Worm (Caenorhabditis elegans): Measurements from ENCODE around the gene K08C7.1.

Gene K08C7.1

ce11 chrIV:10656770-10657323 is at the start of gene K08C7.1:
K08C7.1 (plus strand) TSS chrIV:10656812.
- TF ChIP-seq tbx-8 (GFP tag; optimal IDR thresholded peaks at IDR 0.05) (no peak), hlh-1 (tag; optimal IDR thresholded peaks at IDR 0.05) (no peak), unc-120 (tag; optimal IDR thresholded peaks at IDR 0.05; ENCODE audit: poor library complexity, severe bottlenecking) (no peak), unc-39 (tag; optimal IDR thresholded peaks at IDR 0.05) (no peak), M03D4.4 (tag; optimal IDR thresholded peaks at IDR 0.05) (no peak), cnd-1 (tag; optimal IDR thresholded peaks at IDR 0.05) (no peak), bed-3 (GFP tag; optimal IDR thresholded peaks at IDR 0.05) (no peak), blmp-1 (tag; optimal IDR thresholded peaks at IDR 0.05) (no peak), lin-13 (tag; optimal IDR thresholded peaks at IDR 0.05) (no peak), sem-2 (GFP tag; optimal IDR thresholded peaks at IDR 0.05) (no peak), elt-3 (tag; optimal IDR thresholded peaks at IDR 0.05) (no peak)

- TF ChIP-seq pha-4 (tag; optimal IDR thresholded peaks at IDR 0.05): no peak
- TF ChIP-seq lin-13 (tag; optimal IDR thresholded peaks at IDR 0.05): no peak
- TF ChIP-seq cnd-1 (tag; optimal IDR thresholded peaks at IDR 0.05): no peak
- no peak for TF ChIP-seq mab-5 (tag; optimal IDR thresholded peaks at IDR 0.05)
- no peak for TF ChIP-seq sem-2 (GFP tag; optimal IDR thresholded peaks at IDR 0.05)
- no peak for TF ChIP-seq zip-8 (tag; optimal IDR thresholded peaks at IDR 0.05)
- TF ChIP-seq flh-1 (GFP tag; optimal IDR thresholded peaks at IDR 0.05): no peak
- no peak for TF ChIP-seq drap-1 (GFP tag; optimal IDR thresholded peaks at IDR 0.05)
These were observed 48.3 kb upstream of the K08C7.1 start, which contains the start of gene R09H10.6 for ce11 chrIV:10608275-10608674. R09H10.6 (plus strand) TSS chrIV:10608575.

DNA sequence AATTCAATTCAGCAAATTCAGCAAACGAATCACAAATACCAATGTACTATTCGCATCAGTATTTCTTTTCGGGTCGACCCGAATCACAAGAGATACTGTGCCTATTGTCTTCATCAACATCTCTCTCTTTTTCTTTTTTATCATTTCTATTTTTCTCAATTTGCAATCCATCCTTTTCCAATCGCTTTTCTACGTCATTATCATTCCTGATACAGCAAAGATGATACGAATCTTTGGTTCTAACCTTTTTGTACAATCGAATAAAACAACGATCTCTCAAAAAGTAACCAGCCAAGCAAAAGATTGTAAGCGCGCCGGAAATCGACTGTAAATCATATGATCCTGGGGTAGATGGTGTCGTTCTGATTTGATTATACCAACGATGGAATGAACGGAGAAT is 46.7 kb upstream of the K08C7.1 start:
- no peak for TF ChIP-seq zip-8 (tag; optimal IDR thresholded peaks at IDR 0.05)
- TF ChIP-seq tbx-8 (GFP tag; optimal IDR thresholded peaks at IDR 0.05): no peak
- TF ChIP-seq sem-2 (GFP tag; optimal IDR thresholded peaks at IDR 0.05): no peak
- no peak for TF ChIP-seq elt-3 (tag; optimal IDR thresholded peaks at IDR 0.05)
- no peak for TF ChIP-seq drap-1 (GFP tag; optimal IDR thresholded peaks at IDR 0.05)
- TF ChIP-seq ceh-83 (GFP tag; optimal IDR thresholded peaks at IDR 0.05): no peak
- TF ChIP-seq elt-1 (tag; optimal IDR thresholded peaks at IDR 0.05; ENCODE audit: borderline replicate concordance, insufficient read depth): no peak
- no peak for TF ChIP-seq M03D4.4 (tag; optimal IDR thresholded peaks at IDR 0.05)
- no peak for TF ChIP-seq lin-13 (tag; optimal IDR thresholded peaks at IDR 0.05)
- no peak for TF ChIP-seq nhr-76 (tag; optimal IDR thresholded peaks at IDR 0.05)

- no peak for TF ChIP-seq hlh-1 (tag; optimal IDR thresholded peaks at IDR 0.05)
- TF ChIP-seq unc-120 (tag; optimal IDR thresholded peaks at IDR 0.05; ENCODE audit: poor library complexity, severe bottlenecking): no peak
- TF ChIP-seq sptf-1 (tag; optimal IDR thresholded peaks at IDR 0.05): no peak
- TF ChIP-seq nhr-237 (tag; optimal IDR thresholded peaks at IDR 0.05): no peak
- no peak for TF ChIP-seq flh-1 (GFP tag; optimal IDR thresholded peaks at IDR 0.05)
- no peak for TF ChIP-seq drap-1 (GFP tag; optimal IDR thresholded peaks at IDR 0.05)
- no peak for TF ChIP-seq elt-3 (tag; optimal IDR thresholded peaks at IDR 0.05)
These were observed 44.3 kb upstream of the K08C7.1 start for ce11 chrIV:10612281-10612680.

DNA sequence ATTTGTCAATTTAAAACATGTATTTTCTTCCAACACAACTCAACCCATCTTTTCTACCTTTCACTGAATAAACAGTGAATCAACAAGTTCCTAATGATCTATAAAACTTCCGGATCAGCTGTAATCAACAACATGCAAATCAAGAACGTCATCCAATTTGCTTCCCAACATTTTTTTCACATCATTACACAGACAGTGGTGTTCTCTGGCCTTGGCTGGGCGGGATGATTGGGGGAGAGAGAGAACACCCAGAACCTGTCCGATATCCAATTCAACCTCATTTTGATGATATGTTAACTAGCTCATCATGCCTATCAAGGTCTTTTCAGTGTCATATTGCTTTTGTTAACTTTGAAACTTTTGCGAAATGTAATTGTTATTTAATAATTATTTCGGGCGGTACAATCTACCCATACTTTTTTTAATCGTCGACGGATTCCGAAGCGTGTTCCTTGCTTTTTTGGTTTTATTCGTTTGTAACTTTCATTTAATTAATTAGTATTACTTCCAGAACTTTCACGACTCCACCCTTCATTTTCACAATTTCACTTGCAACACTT is 41.6 kb upstream of the K08C7.1 start, which contains the start of gene ptr-14:
TSS of gene ptr-14 (plus strand) at position 510 of the 560 bp plus-strand sequence.
- TF ChIP-seq unc-62 (GFP tag; optimal IDR thresholded peaks at IDR 0.05) (no peak), sptf-1 (tag; optimal IDR thresholded peaks at IDR 0.05) (no peak), drap-1 (GFP tag; optimal IDR thresholded peaks at IDR 0.05) (no peak), nhr-28 (tag; optimal IDR thresholded peaks at IDR 0.05) (no peak), snpc-4 (tag; optimal IDR thresholded peaks at IDR 0.05) (no peak), blmp-1 (tag; optimal IDR thresholded peaks at IDR 0.05) (no peak), elt-1 (tag; optimal IDR thresholded peaks at IDR 0.05; ENCODE audit: borderline replicate concordance, insufficient read depth) (no peak), nhr-12 (tag; optimal IDR thresholded peaks at IDR 0.05) (no peak), sem-2 (GFP tag; optimal IDR thresholded peaks at IDR 0.05) (no peak), unc-39 (tag; optimal IDR thresholded peaks at IDR 0.05) (no peak), flh-1 (GFP tag; optimal IDR thresholded peaks at IDR 0.05) (no peak), nhr-2 (tag; optimal IDR thresholded peaks at IDR 0.05) (no peak), cnd-1 (tag; optimal IDR thresholded peaks at IDR 0.05) (no peak), ces-1 (GFP tag; optimal IDR thresholded peaks at IDR 0.05) (no peak), unc-120 (tag; optimal IDR thresholded peaks at IDR 0.05; ENCODE audit: poor library complexity, severe bottlenecking) (no peak), elt-3 (tag; optimal IDR thresholded peaks at IDR 0.05) (no peak), bed-3 (GFP tag; optimal IDR thresholded peaks at IDR 0.05) (no peak)

DNA sequence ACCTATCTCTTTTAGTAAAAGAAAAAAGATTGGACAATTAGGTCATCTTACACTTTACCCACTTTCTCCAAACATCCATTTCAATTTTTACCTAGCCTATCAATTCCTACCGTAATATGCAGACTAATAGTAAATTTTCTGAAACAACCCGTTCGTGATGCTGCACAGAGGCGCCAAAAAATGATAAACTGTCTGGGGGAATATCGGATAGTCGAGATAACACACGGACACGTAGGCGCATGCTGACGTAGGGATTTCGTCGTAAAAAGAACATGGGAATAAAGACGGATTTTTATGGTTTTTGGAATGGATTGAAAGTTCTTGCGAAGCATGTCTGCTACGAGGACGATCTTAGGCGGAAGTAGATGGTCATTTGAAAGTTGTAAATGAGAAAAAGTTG is 40.2 kb upstream of the K08C7.1 start:
- no peak for TF ChIP-seq ztf-11 (tag; optimal IDR thresholded peaks at IDR 0.05)
- TF ChIP-seq ces-1 (GFP tag; optimal IDR thresholded peaks at IDR 0.05): no peak
- TF ChIP-seq unc-62 (GFP tag; optimal IDR thresholded peaks at IDR 0.05): no peak
- no peak for TF ChIP-seq sptf-1 (tag; optimal IDR thresholded peaks at IDR 0.05)
- TF ChIP-seq M03D4.4 (tag; optimal IDR thresholded peaks at IDR 0.05): no peak
- TF ChIP-seq cnd-1 (tag; optimal IDR thresholded peaks at IDR 0.05): no peak
- TF ChIP-seq blmp-1 (tag; optimal IDR thresholded peaks at IDR 0.05): no peak
- TF ChIP-seq lsy-2 (tag; optimal IDR thresholded peaks at IDR 0.05): no peak
- TF ChIP-seq mls-2 (tag; optimal IDR thresholded peaks at IDR 0.05): no peak
- no peak for TF ChIP-seq lin-13 (tag; optimal IDR thresholded peaks at IDR 0.05)
- TF ChIP-seq ceh-83 (GFP tag; optimal IDR thresholded peaks at IDR 0.05): no peak
- no peak for TF ChIP-seq mab-5 (tag; optimal IDR thresholded peaks at IDR 0.05)
- TF ChIP-seq zip-8 (tag; optimal IDR thresholded peaks at IDR 0.05): no peak
- TF ChIP-seq flh-1 (GFP tag; optimal IDR thresholded peaks at IDR 0.05): no peak
- no peak for TF ChIP-seq bed-3 (GFP tag; optimal IDR thresholded peaks at IDR 0.05)

All from whole organism, mixed stage, embryonic.